Worm (Caenorhabditis elegans) whole organism, L3 larva: Measurements from ENCODE around the gene Y55B1BR.6.

ENCODE experiments used
- R02D3.7 ChIP-seq: fragments of 150-350 bp; optimal IDR thresholded peaks from 2 replicates; lab custom pipeline; 2014; ENCODE audit warnings: missing biosample characterization, missing genetic modification characterization
- ama-1 ChIP-seq: fragments of 150-350 bp; optimal IDR thresholded peaks from 2 replicates; lab custom pipeline; 2018
- eor-1 ChIP-seq, 2 experiments: fragments of 150-350 bp; optimal IDR thresholded peaks; 2 replicates each; lab custom pipeline; 2014 to 2018; ENCODE audit warnings: missing biosample characterization in 2 of 2, missing genetic modification characterization in 2 of 2
- fkh-10 ChIP-seq: sonication (generic microtip); optimal IDR thresholded peaks from 2 replicates; lab custom pipeline; 2017; ENCODE audit warnings: missing biosample characterization, missing genetic modification reagents, missing genetic modification characterization
- fos-1 ChIP-seq: fragments of 150-350 bp; optimal IDR thresholded peaks from 2 replicates; lab custom pipeline; 2014; ENCODE audit warnings: missing biosample characterization, missing genetic modification characterization
- mdl-1 ChIP-seq: fragments of 150-350 bp; optimal IDR thresholded peaks from 2 replicates; lab custom pipeline; 2014; ENCODE audit warnings: missing biosample characterization, missing genetic modification characterization
- nhr-11 ChIP-seq: fragments of 150-350 bp; optimal IDR thresholded peaks from 2 replicates; lab custom pipeline; 2014; ENCODE audit warnings: missing biosample characterization, missing genetic modification characterization
- nhr-25 ChIP-seq: sonication (generic microtip); optimal IDR thresholded peaks from 2 replicates; lab custom pipeline; 2017; ENCODE audit warnings: missing biosample characterization, missing genetic modification characterization
- nhr-28 ChIP-seq: fragments of 150-350 bp; optimal IDR thresholded peaks from 2 replicates; lab custom pipeline; 2014; ENCODE audit warnings: missing biosample characterization, missing genetic modification characterization
- nhr-76 ChIP-seq: fragments of 150-350 bp; sonication (generic microtip); optimal IDR thresholded peaks from 5 replicates; lab custom pipeline; 2014; ENCODE audit warnings: missing biosample characterization, missing genetic modification characterization
- pha-4 ChIP-seq: fragments of 150-350 bp; optimal IDR thresholded peaks from 2 replicates; lab custom pipeline; 2014; ENCODE audit warnings: missing biosample characterization, missing genetic modification reagents, missing genetic modification characterization
- pqm-1 ChIP-seq: fragments of 150-350 bp; optimal IDR thresholded peaks from 2 replicates; lab custom pipeline; 2017; ENCODE audit warnings: missing biosample characterization, missing genetic modification characterization, inconsistent platforms
- ztf-4 ChIP-seq: fragments of 150-350 bp; optimal IDR thresholded peaks from 2 replicates; lab custom pipeline; 2014; ENCODE audit warnings: missing biosample characterization, missing genetic modification characterization

ce11 chrIII:475154-475553, 11.5 kb upstream of the Y55B1BR.6 start, which contains the start of gene mat-3:
- TF ChIP-seq nhr-25 (tag; lab: Kevin White, UChicago) = no peak
- TF ChIP-seq fos-1 (tag; lab: Kevin White, UChicago) = no peak
- TF ChIP-seq pha-4 (tag; lab: Kevin White, UChicago) = no peak
- no peak for TF ChIP-seq ama-1 (lab: Kevin White, UChicago)
- TF ChIP-seq nhr-28 = no peak
- no peak for TF ChIP-seq nhr-11 (tag; lab: Kevin White, UChicago)
- TF ChIP-seq fkh-10 (GFP tag; lab: Kevin White, UChicago) = no peak
- TF ChIP-seq pqm-1 (tag; lab: Kevin White, UChicago) = no peak
- no peak for TF ChIP-seq ztf-4 (tag; lab: Kevin White, UChicago)
- TF ChIP-seq eor-1 (tag; optimal IDR thresholded peaks at IDR 0.05; lab: Kevin White, UChicago) = no peak
- TF ChIP-seq mdl-1 (tag; lab: Kevin White, UChicago) = no peak
- no peak for TF ChIP-seq R02D3.7 (tag; lab: Kevin White, UChicago)
- TF ChIP-seq nhr-76 (tag; lab: Kevin White, UChicago) = no peak
